Worm (Caenorhabditis elegans): ENCODE data around the gene F28G4.3.

- no peak for TF ChIP-seq elt-4 (tag; optimal IDR thresholded peaks at IDR 0.05)
- no peak for TF ChIP-seq lin-11 (tag; optimal IDR thresholded peaks at IDR 0.05)
- TF ChIP-seq pqm-1 (tag; optimal IDR thresholded peaks at IDR 0.05): no peak
- TF ChIP-seq hlh-30 (tag; optimal IDR thresholded peaks at IDR 0.05; ENCODE audit: insufficient read depth): no peak
- no peak for TF ChIP-seq ceh-45 (GFP tag; IDR thresholded peaks at IDR 0.05)
- no peak for TF ChIP-seq nhr-11 (tag; optimal IDR thresholded peaks at IDR 0.05)
- TF ChIP-seq ama-1 (optimal IDR thresholded peaks at IDR 0.05): no peak
- TF ChIP-seq sox-4 (tag; optimal IDR thresholded peaks at IDR 0.05): no peak
- no peak for TF ChIP-seq fkh-6 (tag; optimal IDR thresholded peaks at IDR 0.05)
- TF ChIP-seq ceh-9 (tag; optimal IDR thresholded peaks at IDR 0.05): no peak
- TF ChIP-seq ets-4 (tag; optimal IDR thresholded peaks at IDR 0.05): no peak
- TF ChIP-seq lim-6 (tag; optimal IDR thresholded peaks at IDR 0.05): no peak
Observed at ce11 chrV:16297070-16297469, 9.6 kb upstream of the F28G4.3 start, which contains the start of gene srbc-83.
